Fruit fly (Drosophila melanogaster) whole organism, embryonic: ENCODE data around the gene HemK1.

Experiments used
- Atf-2 ChIP-seq: fragments of 200-800 bp; sonication (Bioruptor generic); optimal IDR thresholded peaks from 2 replicates; lab custom pipeline; 2016; ENCODE audit warnings: missing biosample characterization, missing genetic modification characterization
- CG10209 ChIP-seq: fragments of 200-800 bp; sonication (Bioruptor generic); optimal IDR thresholded peaks from 3 replicates; lab custom pipeline; 2017; ENCODE audit warnings: missing biosample characterization, mild to moderate bottlenecking, missing genetic modification characterization, missing genetic modification reagents
- CG1024 ChIP-seq: fragments of 200-800 bp; sonication (Bioruptor generic); IDR thresholded peaks from 2 replicates; pipeline ENCODE4 v1.3.6; 2022; ENCODE audit warnings: missing biosample characterization, missing genetic modification characterization
- CG15514 ChIP-seq: fragments of 200-800 bp; sonication (Bioruptor generic); optimal IDR thresholded peaks from 3 replicates; lab custom pipeline; 2017; ENCODE audit warnings: missing biosample characterization, missing genetic modification characterization, mild to moderate bottlenecking, moderate library complexity, missing genetic modification reagents
- CG16863 ChIP-seq: fragments of 200-800 bp; sonication (Bioruptor generic); optimal IDR thresholded peaks from 3 replicates; lab custom pipeline; 2016; ENCODE audit warnings: missing biosample characterization, missing genetic modification characterization
- CG1832 ChIP-seq: fragments of 200-800 bp; sonication (Bioruptor generic); optimal IDR thresholded peaks from 2 replicates; lab custom pipeline; 2017; ENCODE audit warnings: missing biosample characterization, mild to moderate bottlenecking, missing genetic modification characterization, inconsistent platforms
- CG2889 ChIP-seq: fragments of 200-800 bp; sonication (Bioruptor generic); IDR thresholded peaks from 3 replicates; pipeline ENCODE4 v1.3.6; 2022; ENCODE audit warnings: missing biosample characterization, missing genetic modification characterization
- CG30431 ChIP-seq: fragments of 200-800 bp; sonication (Bioruptor generic); optimal IDR thresholded peaks from 2 replicates; lab custom pipeline; 2017; ENCODE audit warnings: missing biosample characterization, missing genetic modification characterization
- CG31388 ChIP-seq: fragments of 200-800 bp; sonication (Bioruptor generic); optimal IDR thresholded peaks from 2 replicates; lab custom pipeline; 2016; ENCODE audit warnings: missing biosample characterization, missing genetic modification characterization
- CG4282 ChIP-seq: fragments of 200-800 bp; sonication (Bioruptor generic); optimal IDR thresholded peaks from 2 replicates; lab custom pipeline; 2016; ENCODE audit warnings: missing biosample characterization, missing genetic modification characterization
- CG4360 ChIP-seq: fragments of 200-800 bp; sonication (Bioruptor generic); IDR thresholded peaks from 2 replicates; pipeline ENCODE4 v1.3.6; 2022; ENCODE audit warnings: missing biosample characterization, missing genetic modification characterization
- CG43689 ChIP-seq: fragments of 200-800 bp; sonication (Bioruptor generic); IDR thresholded peaks from 2 replicates; pipeline ENCODE4 v1.3.6; 2022; ENCODE audit warnings: missing biosample characterization, missing genetic modification characterization
- CG4424 ChIP-seq: fragments of 200-800 bp; sonication (Bioruptor generic); optimal IDR thresholded peaks from 3 replicates; lab custom pipeline; 2016; ENCODE audit warnings: missing biosample characterization, missing genetic modification characterization
- CG7987 ChIP-seq: fragments of 200-800 bp; sonication (Bioruptor generic); optimal IDR thresholded peaks from 2 replicates; lab custom pipeline; 2018; ENCODE audit warnings: missing biosample characterization, mild to moderate bottlenecking, missing genetic modification characterization, moderate library complexity
- CG8765 ChIP-seq: fragments of 200-800 bp; sonication (Bioruptor generic); IDR thresholded peaks from 2 replicates; pipeline ENCODE4 v1.3.6; 2022; ENCODE audit warnings: missing biosample characterization, missing genetic modification characterization
- CTCF ChIP-seq: fragments of 200-800 bp; sonication (Bioruptor generic); optimal IDR thresholded peaks from 2 replicates; lab custom pipeline; 2017; ENCODE audit warnings: missing biosample characterization, mild to moderate bottlenecking, missing genetic modification characterization, moderate library complexity
- Dfd ChIP-seq, 2 experiments: fragments of >200 bp; optimal IDR thresholded peaks; 2 replicates each; lab custom pipeline; 2017; ENCODE audit warnings: missing biosample characterization in 2 of 2, missing genetic modification characterization in 2 of 2
- Doc2 ChIP-seq: fragments of 200-800 bp; sonication (Bioruptor generic); IDR thresholded peaks from 2 replicates; pipeline ENCODE4 v1.3.6; 2022; ENCODE audit warnings: missing biosample characterization, missing genetic modification characterization
- Fer3 ChIP-seq: fragments of 200-800 bp; sonication (Bioruptor generic); optimal IDR thresholded peaks from 2 replicates; lab custom pipeline; 2018; ENCODE audit warnings: missing biosample characterization, mild to moderate bottlenecking, missing genetic modification characterization, moderate library complexity
- Hmx ChIP-seq: fragments of 200-800 bp; sonication (Bioruptor generic); optimal IDR thresholded peaks from 2 replicates; lab custom pipeline; 2016; ENCODE audit warnings: missing biosample characterization, missing genetic modification characterization
- MTF-1 ChIP-seq: fragments of 200-800 bp; sonication (Bioruptor generic); optimal IDR thresholded peaks from 2 replicates; lab custom pipeline; 2018; ENCODE audit warnings: missing biosample characterization, mild to moderate bottlenecking, missing genetic modification characterization, borderline replicate concordance
- Pdp1 ChIP-seq, 2 experiments: fragments of 200-800 bp; sonication (Bioruptor generic); optimal IDR thresholded peaks; 3 replicates each; lab custom pipeline; 2016; ENCODE audit warnings: missing biosample characterization in 2 of 2, missing genetic modification characterization in 2 of 2, mild to moderate bottlenecking in 1 of 2, moderate library complexity in 1 of 2
- bbx ChIP-seq: fragments of 200-800 bp; sonication (Bioruptor generic); IDR thresholded peaks from 2 replicates; pipeline ENCODE4 v1.3.6; 2022; ENCODE audit warnings: missing biosample characterization, missing genetic modification characterization; ENCODE audit not compliant: partially characterized antibody
- bigmax ChIP-seq: fragments of 200-800 bp; sonication (Bioruptor generic); optimal IDR thresholded peaks from 2 replicates; lab custom pipeline; 2018; ENCODE audit warnings: missing biosample characterization, mild to moderate bottlenecking, missing genetic modification characterization
- bowl ChIP-seq: fragments of 200-800 bp; sonication (Bioruptor generic); IDR thresholded peaks from 2 replicates; pipeline ENCODE4 v1.3.6; 2022; ENCODE audit warnings: missing biosample characterization, missing genetic modification characterization
- caup ChIP-seq: fragments of 200-800 bp; sonication (Bioruptor generic); optimal IDR thresholded peaks from 3 replicates; lab custom pipeline; 2017; ENCODE audit warnings: missing biosample characterization, mild to moderate bottlenecking, missing genetic modification characterization, moderate library complexity; ENCODE audit not compliant: severe bottlenecking
- da ChIP-seq: fragments of 200-800 bp; sonication (Bioruptor generic); optimal IDR thresholded peaks from 2 replicates; lab custom pipeline; 2016; ENCODE audit warnings: missing biosample characterization, missing genetic modification characterization
- exex ChIP-seq: fragments of 200-800 bp; sonication (Bioruptor generic); optimal IDR thresholded peaks from 4 replicates; lab custom pipeline; 2018; ENCODE audit warnings: missing biosample characterization, mild to moderate bottlenecking, missing genetic modification characterization, moderate library complexity
- fd64A ChIP-seq: fragments of 200-800 bp; sonication (Bioruptor generic); optimal IDR thresholded peaks from 3 replicates; lab custom pipeline; 2018; ENCODE audit warnings: missing biosample characterization, mild to moderate bottlenecking, missing genetic modification characterization
- gcm ChIP-seq: fragments of 200-800 bp; sonication (Bioruptor generic); optimal IDR thresholded peaks from 2 replicates; lab custom pipeline; 2019; ENCODE audit warnings: missing biosample characterization, mild to moderate bottlenecking, missing genetic modification characterization, moderate library complexity
- h ChIP-seq: fragments of >200 bp; optimal IDR thresholded peaks from 2 replicates; lab custom pipeline; 2017
- ham ChIP-seq: fragments of 200-800 bp; sonication (Bioruptor generic); IDR thresholded peaks from 2 replicates; pipeline ENCODE4 v1.3.6; 2022; ENCODE audit warnings: missing biosample characterization, missing genetic modification characterization
- hb ChIP-seq: fragments of 200-800 bp; sonication (Bioruptor generic); IDR thresholded peaks from 3 replicates; pipeline ENCODE4 v1.3.6; 2022; ENCODE audit warnings: missing biosample characterization, missing genetic modification characterization; ENCODE audit not compliant: partially characterized antibody
- lov ChIP-seq, 2 experiments: fragments of 200-800 bp in 1 of 2; fragments of >200 bp in 1 of 2; sonication (Bioruptor generic) in 1 of 2; IDR thresholded peaks in 1 of 2; optimal IDR thresholded peaks in 1 of 2; 2 replicates in 1 of 2; 3 replicates in 1 of 2; pipeline versions ENCODE4 v1.3.6 to Lab custom; 2017 to 2022; ENCODE audit warnings: missing biosample characterization in 1 of 2, missing genetic modification characterization in 1 of 2
- prd ChIP-seq, 3 experiments: fragments of >200 bp in 2 of 3; fragments of 200-800 bp in 1 of 3; sonication (Bioruptor generic) in 1 of 3; optimal IDR thresholded peaks in 2 of 3; IDR thresholded peaks in 1 of 3; 2 replicates in 2 of 3; 3 replicates in 1 of 3; pipeline versions ENCODE4 v1.3.6 to Lab custom; 2017 to 2022; ENCODE audit warnings: missing biosample characterization in 1 of 3, missing genetic modification characterization in 1 of 3
- schlank ChIP-seq: fragments of 200-800 bp; sonication (Bioruptor generic); optimal IDR thresholded peaks from 2 replicates; lab custom pipeline; 2018; ENCODE audit warnings: missing biosample characterization, mild to moderate bottlenecking, missing genetic modification characterization
- sens ChIP-seq: fragments of 200-800 bp; sonication (Bioruptor generic); peaks from one replicate; lab custom pipeline; 2016; ENCODE audit warnings: missing biosample characterization, missing genetic modification characterization
- seq ChIP-seq: fragments of 200-800 bp; sonication (Bioruptor generic); IDR thresholded peaks from 2 replicates; pipeline ENCODE4 v1.3.6; 2022; ENCODE audit warnings: missing biosample characterization, missing genetic modification characterization
- sna ChIP-seq: fragments of 200-800 bp; sonication (Bioruptor generic); IDR thresholded peaks from 2 replicates; pipeline ENCODE4 v1.3.6; 2022; ENCODE audit warnings: missing biosample characterization, missing genetic modification characterization; ENCODE audit not compliant: partially characterized antibody
- stwl ChIP-seq: fragments of 200-800 bp; sonication (Bioruptor generic); optimal IDR thresholded peaks from 3 replicates; lab custom pipeline; 2018; ENCODE audit warnings: missing biosample characterization, mild to moderate bottlenecking, missing genetic modification characterization, moderate library complexity
- tin ChIP-seq: fragments of 200-800 bp; sonication (Bioruptor generic); optimal IDR thresholded peaks from 3 replicates; lab custom pipeline; 2016; ENCODE audit warnings: missing biosample characterization, missing genetic modification characterization
- toy ChIP-seq: fragments of 200-800 bp; sonication (Bioruptor generic); IDR thresholded peaks from 2 replicates; pipeline ENCODE4 v1.3.6; 2022; ENCODE audit warnings: missing biosample characterization, missing genetic modification characterization

Gene HemK1

dm6 chr2L:6488676-6489140, 21.2 kb upstream of the HemK1 start, which contains the start of the genes KFase and epsilonCOP (continued):
- TF ChIP-seq Hmx (GFP tag; lab: Kevin White, UChicago) (no peak), toy (GFP tag; lab: Robert Waterston, UW) (no peak), prd (optimal IDR thresholded peaks at IDR 0.05; lab: Kevin White, UChicago) (no peak), prd (GFP tag; IDR thresholded peaks at IDR 0.05; lab: Robert Waterston, UW) (peak; percentile 41; the same call in 1 of the 3 replicates), lov (optimal IDR thresholded peaks at IDR 0.05; lab: Kevin White, UChicago) (no peak), lov (GFP tag; IDR thresholded peaks at IDR 0.05; lab: Robert Waterston, UW) (no peak), CG4424 (GFP tag; lab: Kevin White, UChicago) (peak; percentile 47), CG1024 (no peak), h (lab: Kevin White, UChicago) (no peak), CG10209 (GFP tag; lab: Kevin White, UChicago) (peak; percentile 41), CG4282 (GFP tag; lab: Kevin White, UChicago) (no peak), Fer3 (tag; lab: Kevin White, UChicago) (peak; percentile 64), CG8765 (no peak), seq (GFP tag; lab: Robert Waterston, UW) (no peak), CTCF (peak; percentile 1), Dfd (GFP tag; optimal IDR thresholded peaks at IDR 0.05; lab: Kevin White, UChicago) (no peak), bbx (peak; percentile 62; the same call in 1 of the 2 replicates), CG43689 (GFP tag; lab: Robert Waterston, UW) (no peak), Pdp1 (GFP tag; optimal IDR thresholded peaks at IDR 0.05; lab: Kevin White, UChicago) (peak in 1 of 2 experiments; percentile 61), tin (GFP tag; lab: Kevin White, UChicago) (peak; percentile 14), sens (GFP tag; lab: Kevin White, UChicago) (peak; percentile 93), hb (peak; percentile 66; the same call in 2 of the 3 replicates), bowl (no peak), schlank (tag; lab: Kevin White, UChicago) (no peak), CG30431 (GFP tag; lab: Kevin White, UChicago) (no peak), CG15514 (peak; percentile 96), gcm (GFP tag; lab: Kevin White, UChicago) (peak; percentile 49), bigmax (GFP tag; lab: Kevin White, UChicago) (no peak), sna (GFP tag; lab: Robert Waterston, UW) (peak; percentile 86), stwl (tag; lab: Kevin White, UChicago) (peak; percentile 100), exex (peak; percentile 68), CG1832 (no peak), CG2889 (no peak), caup (GFP tag; lab: Kevin White, UChicago) (peak; percentile 60), ham (no peak), MTF-1 (no peak), fd64A (no peak), CG7987 (peak; percentile 43), Doc2 (GFP tag; lab: Robert Waterston, UW) (no peak), CG4360 (GFP tag; lab: Robert Waterston, UW) (no peak), CG16863 (peak; percentile 45), CG31388 (GFP tag; lab: Kevin White, UChicago) (no peak), Atf-2 (GFP tag; lab: Kevin White, UChicago) (peak; percentile 23), da (GFP tag; lab: Kevin White, UChicago) (no peak)
